Worm (Caenorhabditis elegans) whole organism, young adult: Measurements from ENCODE around the gene Y46G5A.34.

Experiments
- B0019.2 ChIP-seq: fragments of 200-800 bp; sonication (Bioruptor generic); conservative IDR thresholded peaks from 2 replicates; pipeline ENCODE4 v1.3.6; 2022; ENCODE audit warnings: missing genetic modification reagents, missing genetic modification characterization, missing compliant biosample characterization
- B0336.3 ChIP-seq: fragments of 200-800 bp; sonication (Bioruptor generic); IDR thresholded peaks from 2 replicates; pipeline ENCODE4 v1.3.6; 2022; ENCODE audit warnings: missing genetic modification characterization, missing compliant biosample characterization
- C17E4.6 ChIP-seq: fragments of 200-800 bp; sonication (Bioruptor generic); IDR thresholded peaks from 2 replicates; pipeline ENCODE4 v1.3.6; 2022; ENCODE audit warnings: missing genetic modification reagents, missing genetic modification characterization, missing compliant biosample characterization
- D2030.7 ChIP-seq: fragments of 200-800 bp; sonication (Bioruptor generic); IDR thresholded peaks from 2 replicates; pipeline ENCODE4 v1.3.6; 2022; ENCODE audit warnings: missing genetic modification reagents, missing genetic modification characterization, missing compliant biosample characterization
- F23B12.7 ChIP-seq: sonication (generic microtip); optimal IDR thresholded peaks from 2 replicates; lab custom pipeline; 2017; ENCODE audit warnings: missing genetic modification characterization, mild to moderate bottlenecking, missing compliant biosample characterization, antibody characterized with exemption, moderate library complexity; ENCODE audit not compliant: insufficient read depth
- F33H1.4 ChIP-seq: fragments of 200-800 bp; sonication (Bioruptor generic); IDR thresholded peaks from 2 replicates; pipeline ENCODE4 v1.3.6; 2022; ENCODE audit warnings: missing genetic modification reagents, missing genetic modification characterization, missing compliant biosample characterization
- F49E8.2 ChIP-seq: sonication (generic microtip); optimal IDR thresholded peaks from 3 replicates; lab custom pipeline; 2017; ENCODE audit warnings: missing genetic modification characterization, mild to moderate bottlenecking, missing compliant biosample characterization, antibody characterized with exemption, moderate library complexity; ENCODE audit not compliant: insufficient read depth
- F57A8.1 ChIP-seq: fragments of 200-800 bp; sonication (Bioruptor generic); optimal IDR thresholded peaks from 2 replicates; lab custom pipeline; 2018; ENCODE audit warnings: mild to moderate bottlenecking, missing genetic modification characterization, moderate library complexity, missing compliant biosample characterization
- K12H6.12 ChIP-seq: fragments of 200-800 bp; sonication (Bioruptor generic); optimal IDR thresholded peaks from 2 replicates; lab custom pipeline; 2018; ENCODE audit warnings: mild to moderate bottlenecking, missing genetic modification characterization, missing compliant biosample characterization
- Y53F4B.3 ChIP-seq: fragments of 200-800 bp; sonication (Bioruptor generic); IDR thresholded peaks from 2 replicates; pipeline ENCODE4 v1.3.6; 2022; ENCODE audit warnings: missing genetic modification reagents, missing genetic modification characterization, missing compliant biosample characterization
- Y53G8AR.9 ChIP-seq: fragments of 200-800 bp; sonication (Bioruptor generic); conservative IDR thresholded peaks from 2 replicates; pipeline ENCODE4 v1.3.6; 2022; ENCODE audit warnings: missing genetic modification reagents, missing genetic modification characterization, missing compliant biosample characterization
- Y95B8A.8 ChIP-seq: fragments of 200-800 bp; sonication (Bioruptor generic); IDR thresholded peaks from 2 replicates; pipeline ENCODE4 v1.3.6; 2022; ENCODE audit warnings: missing genetic modification reagents, missing genetic modification characterization, missing compliant biosample characterization
- aptf-2 ChIP-seq: fragments of 200-800 bp; sonication (Bioruptor generic); conservative IDR thresholded peaks from 2 replicates; pipeline ENCODE4 v1.3.6; 2022; ENCODE audit warnings: missing genetic modification reagents, missing genetic modification characterization, missing compliant biosample characterization
- attf-3 ChIP-seq: fragments of 200-800 bp; sonication (Bioruptor generic); conservative IDR thresholded peaks from 2 replicates; pipeline ENCODE4 v1.3.6; 2022; ENCODE audit warnings: missing genetic modification reagents, missing genetic modification characterization, missing compliant biosample characterization
- bed-1 ChIP-seq: fragments of 200-800 bp; sonication (Bioruptor generic); IDR thresholded peaks from 2 replicates; pipeline ENCODE4 v1.3.6; 2022; ENCODE audit warnings: missing genetic modification reagents, missing genetic modification characterization, missing compliant biosample characterization
- bed-2 ChIP-seq: fragments of 200-800 bp; sonication (Bioruptor generic); IDR thresholded peaks from 2 replicates; pipeline ENCODE4 v1.3.6; 2022; ENCODE audit warnings: missing genetic modification reagents, missing genetic modification characterization, missing compliant biosample characterization
- cebp-1 ChIP-seq, 2 experiments: fragments of 200-800 bp in 1 of 2; sonication (Bioruptor generic) in 1 of 2; sonication (generic microtip) in 1 of 2; IDR thresholded peaks in 1 of 2; optimal IDR thresholded peaks in 1 of 2; 2 replicates each; pipeline versions ENCODE4 v1.3.6 to Lab custom; 2017 to 2022; ENCODE audit warnings: missing compliant biosample characterization in 2 of 2, missing genetic modification characterization in 2 of 2, mild to moderate bottlenecking in 1 of 2, missing genetic modification reagents in 1 of 2, moderate library complexity in 1 of 2
- ceh-27 ChIP-seq: fragments of 200-800 bp; sonication (Bioruptor generic); optimal IDR thresholded peaks from 2 replicates; lab custom pipeline; 2018; ENCODE audit warnings: mild to moderate bottlenecking, missing genetic modification characterization, moderate library complexity, missing compliant biosample characterization
- ceh-91 ChIP-seq: fragments of 200-800 bp; sonication (Bioruptor generic); IDR thresholded peaks from 2 replicates; pipeline ENCODE4 v1.3.6; 2022; ENCODE audit warnings: missing genetic modification reagents, missing genetic modification characterization, missing compliant biosample characterization
- dpl-1 ChIP-seq: fragments of 150-350 bp; optimal IDR thresholded peaks from 2 replicates; lab custom pipeline; 2014; ENCODE audit warnings: missing biosample characterization, missing genetic modification reagents, missing genetic modification characterization
- egl-44 ChIP-seq: fragments of 200-800 bp; sonication (Bioruptor generic); IDR thresholded peaks from 2 replicates; pipeline ENCODE4 v1.3.6; 2022; ENCODE audit warnings: missing genetic modification reagents, missing genetic modification characterization, missing compliant biosample characterization
- egrh-3 ChIP-seq: fragments of 200-800 bp; sonication (Bioruptor generic); IDR thresholded peaks from 2 replicates; pipeline ENCODE4 v1.3.6; 2022; ENCODE audit warnings: missing genetic modification reagents, missing genetic modification characterization, missing compliant biosample characterization
- ekl-4 ChIP-seq: fragments of 200-800 bp; sonication (Bioruptor generic); IDR thresholded peaks from 2 replicates; pipeline ENCODE4 v1.3.6; 2022; ENCODE audit warnings: missing genetic modification reagents, missing genetic modification characterization, missing compliant biosample characterization
- him-1 ChIP-seq: sonication (generic microtip); optimal IDR thresholded peaks from 2 replicates; lab custom pipeline; 2016; ENCODE audit warnings: missing genotype, missing genetic modification reagents, missing genetic modification characterization, missing compliant biosample characterization
- hlh-26 ChIP-seq: fragments of 200-800 bp; sonication (Bioruptor generic); conservative IDR thresholded peaks from 2 replicates; pipeline ENCODE4 v1.3.6; 2022; ENCODE audit warnings: missing genetic modification reagents, missing genetic modification characterization, missing compliant biosample characterization
- hsf-1 ChIP-seq: fragments of 200-800 bp; sonication (Bioruptor generic); IDR thresholded peaks from 2 replicates; pipeline ENCODE4 v1.3.6; 2022; ENCODE audit warnings: missing genetic modification reagents, missing genetic modification characterization, missing compliant biosample characterization
- let-607 ChIP-seq, 2 experiments: fragments of 200-800 bp in 1 of 2; sonication (Bioruptor generic) in 1 of 2; sonication (generic microtip) in 1 of 2; optimal IDR thresholded peaks; 2 replicates each; lab custom pipeline; 2016 to 2018; ENCODE audit warnings: mild to moderate bottlenecking in 2 of 2, missing compliant biosample characterization in 2 of 2, missing genetic modification characterization in 2 of 2, moderate library complexity in 2 of 2, missing genotype in 1 of 2
- lin-35 ChIP-seq, 3 experiments: fragments of 150-350 bp in 2 of 3; sonication (generic microtip) in 1 of 3; optimal IDR thresholded peaks; 2 replicates each; lab custom pipeline; 2014 to 2018; ENCODE audit warnings: missing biosample characterization in 3 of 3, missing genetic modification characterization in 3 of 3, missing genetic modification reagents in 3 of 3
- lin-40 ChIP-seq: sonication (generic microtip); optimal IDR thresholded peaks from 2 replicates; lab custom pipeline; 2016; ENCODE audit warnings: missing genetic modification characterization, mild to moderate bottlenecking, missing compliant biosample characterization, missing genotype, missing genetic modification reagents
- lin-54 ChIP-seq: fragments of 200-800 bp; sonication (Bioruptor generic); optimal IDR thresholded peaks from 2 replicates; lab custom pipeline; 2018; ENCODE audit warnings: mild to moderate bottlenecking, missing genetic modification characterization, missing compliant biosample characterization
- lir-1 ChIP-seq: fragments of 200-800 bp; sonication (Bioruptor generic); conservative IDR thresholded peaks from 2 replicates; pipeline ENCODE4 v1.3.6; 2022; ENCODE audit warnings: missing genetic modification reagents, missing genetic modification characterization, missing compliant biosample characterization
- lsl-1 ChIP-seq: fragments of 200-800 bp; sonication (Bioruptor generic); optimal IDR thresholded peaks from 2 replicates; lab custom pipeline; 2018; ENCODE audit warnings: mild to moderate bottlenecking, missing genetic modification characterization, moderate library complexity, missing compliant biosample characterization
- madf-10 ChIP-seq: sonication (generic microtip); optimal IDR thresholded peaks from 2 replicates; lab custom pipeline; 2016; ENCODE audit warnings: mild to moderate bottlenecking, missing genetic modification characterization, missing compliant biosample characterization
- mcd-1 ChIP-seq: fragments of 200-800 bp; sonication (Bioruptor generic); IDR thresholded peaks from 2 replicates; pipeline ENCODE4 v1.3.6; 2022; ENCODE audit warnings: missing genetic modification reagents, missing genetic modification characterization, missing compliant biosample characterization
- mel-28 ChIP-seq: sonication (generic microtip); optimal IDR thresholded peaks from 2 replicates; lab custom pipeline; 2016; ENCODE audit warnings: borderline replicate concordance, mild to moderate bottlenecking, missing genetic modification characterization, missing compliant biosample characterization
- nfya-1 ChIP-seq: sonication (generic microtip); optimal IDR thresholded peaks from 2 replicates; lab custom pipeline; 2017; ENCODE audit warnings: antibody characterized with exemption, missing compliant biosample characterization, missing genetic modification characterization, borderline replicate concordance; ENCODE audit not compliant: insufficient read depth
- pbrm-1 ChIP-seq: fragments of 200-800 bp; sonication (Bioruptor generic); IDR thresholded peaks from 2 replicates; pipeline ENCODE4 v1.3.6; 2022; ENCODE audit warnings: missing genetic modification reagents, missing genetic modification characterization, missing compliant biosample characterization
- sea-2 ChIP-seq: fragments of 200-800 bp; sonication (Bioruptor generic); IDR thresholded peaks from 2 replicates; pipeline ENCODE4 v1.3.6; 2022; ENCODE audit warnings: missing genetic modification characterization, missing compliant biosample characterization
- snpc-1.1 ChIP-seq: sonication (generic microtip); optimal IDR thresholded peaks from 2 replicates; lab custom pipeline; 2017; ENCODE audit warnings: missing genetic modification characterization, mild to moderate bottlenecking, missing compliant biosample characterization, antibody characterized with exemption, moderate library complexity, missing genotype, missing genetic modification reagents; ENCODE audit not compliant: insufficient read depth
- snpc-3.4 ChIP-seq: sonication (generic microtip); optimal IDR thresholded peaks from 2 replicates; lab custom pipeline; 2017; ENCODE audit warnings: missing genetic modification characterization, mild to moderate bottlenecking, missing compliant biosample characterization, antibody characterized with exemption, moderate library complexity, missing genotype, missing genetic modification reagents
- tbp1 ChIP-seq: fragments of 200-800 bp; sonication (Bioruptor generic); optimal IDR thresholded peaks from 2 replicates; lab custom pipeline; 2018; ENCODE audit warnings: mild to moderate bottlenecking, missing genetic modification characterization, missing compliant biosample characterization
- zfh-2 ChIP-seq: fragments of 200-800 bp; sonication (Bioruptor generic); conservative IDR thresholded peaks from 2 replicates; pipeline ENCODE4 v1.3.6; 2022; ENCODE audit warnings: missing genetic modification reagents, missing genetic modification characterization, missing compliant biosample characterization

Y46G5A.34 gene

DNA sequence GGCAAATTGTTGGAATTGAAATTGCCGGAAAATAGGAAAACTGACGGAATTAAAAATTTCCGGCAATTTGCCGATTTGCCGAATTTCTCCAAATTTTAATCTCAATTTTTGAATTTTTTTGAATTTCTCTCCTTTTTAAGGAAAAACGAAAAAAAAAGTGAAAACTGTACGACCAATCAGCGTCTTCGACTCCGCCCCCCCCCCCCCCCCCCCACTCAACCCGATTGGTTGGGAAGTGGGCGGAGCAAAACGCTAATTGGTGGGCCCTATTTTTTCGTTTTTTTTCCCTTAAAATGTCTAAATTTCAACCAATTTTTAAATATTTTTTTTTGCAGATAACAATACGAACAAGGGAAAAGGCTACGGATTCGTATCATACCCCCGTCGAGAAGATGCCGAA lies 6.5 kb upstream of the Y46G5A.34 start:
- TF ChIP-seq egl-44 (no peak), mcd-1 (GFP tag; lab: Robert Waterston, UW) (0 out of 2 replicates have a peak, but pooled peaks have one; percentile 38), dpl-1 (GFP tag; lab: Kevin White, UChicago) (no peak), K12H6.12 (tag; lab: Kevin White, UChicago) (no peak), Y53G8AR.9 (GFP tag; lab: Robert Waterston, UW) (no peak), attf-3 (GFP tag; lab: Robert Waterston, UW) (no peak), hlh-26 (GFP tag; lab: Robert Waterston, UW) (no peak), cebp-1 (GFP tag; IDR thresholded peaks at IDR 0.05; lab: Robert Waterston, UW) (no peak), cebp-1 (tag; optimal IDR thresholded peaks at IDR 0.05; lab: Kevin White, UChicago) (no peak), sea-2 (GFP tag; lab: Robert Waterston, UW) (no peak), ceh-27 (GFP tag; lab: Kevin White, UChicago) (no peak), bed-1 (GFP tag; lab: Robert Waterston, UW) (no peak), mel-28 (tag; lab: Kevin White, UChicago) (no peak), F23B12.7 (no peak), F57A8.1 (no peak), egrh-3 (GFP tag; lab: Robert Waterston, UW) (peak; percentile 85), bed-2 (GFP tag; lab: Robert Waterston, UW) (no peak), let-607 (tag; optimal IDR thresholded peaks at IDR 0.05; lab: Kevin White, UChicago) (no peak), madf-10 (tag; lab: Kevin White, UChicago) (no peak), D2030.7 (GFP tag; lab: Robert Waterston, UW) (no peak), nfya-1 (tag; lab: Kevin White, UChicago) (no peak), hsf-1 (GFP tag; lab: Robert Waterston, UW) (no peak), aptf-2 (GFP tag; lab: Robert Waterston, UW) (no peak), zfh-2 (GFP tag; lab: Robert Waterston, UW) (peak; percentile 72)
- TF ChIP-seq, all 124 proteins: peak for 3

DNA sequence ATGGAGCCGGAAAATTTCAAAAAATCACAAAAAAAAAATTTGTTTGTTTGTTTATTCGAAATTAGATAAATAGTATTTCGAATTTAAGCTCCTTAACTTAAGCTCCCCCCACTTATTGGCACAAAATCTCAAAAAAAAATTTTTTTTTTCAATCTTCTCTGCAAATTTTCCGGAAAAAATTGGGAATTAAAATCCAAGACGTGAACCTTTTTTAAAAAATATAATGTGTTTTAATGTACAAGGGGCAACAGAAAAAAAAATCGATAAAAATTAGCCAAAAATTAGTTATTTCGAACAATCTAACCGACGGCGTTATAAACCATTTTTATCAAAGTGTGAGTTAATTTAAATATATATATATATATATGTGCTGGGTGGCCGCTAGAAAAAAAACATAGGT lies 2.1 kb upstream of the Y46G5A.34 start, which contains the start of gene Y46G5A.14:
Gene Y46G5A.14, plus strand, starts transcription at position 301 of the 400 bp plus-strand sequence.
- no peak for TF ChIP-seq lin-35 (GFP tag; optimal IDR thresholded peaks at IDR 0.05; lab: Kevin White, UChicago)
- peak; percentile 25 for TF ChIP-seq him-1
- TF ChIP-seq, all 124 proteins: peak for 1

DNA sequence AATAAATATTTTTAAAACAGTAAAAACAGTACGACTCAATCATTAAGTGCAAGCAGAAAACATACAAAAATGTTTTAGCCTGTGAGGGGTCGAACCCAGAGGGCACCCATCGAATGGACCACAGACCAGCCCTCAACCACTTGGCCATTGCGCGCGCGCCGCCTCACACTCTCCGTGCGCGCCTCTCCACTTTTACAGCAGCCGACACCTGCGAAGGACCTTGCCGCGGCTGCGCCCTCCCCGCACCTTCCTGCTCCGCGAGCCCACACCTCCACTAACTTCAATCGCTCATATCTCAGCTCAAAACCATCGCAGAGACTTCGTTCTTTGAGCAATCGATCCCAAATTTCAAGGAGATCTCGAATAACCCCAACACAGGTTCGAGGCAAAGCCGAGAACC lies 1.9 kb downstream of the Y46G5A.34 start:
- 0 out of 2 replicates have a peak, but pooled peaks have one; percentile 32 for TF ChIP-seq B0019.2 (GFP tag; lab: Robert Waterston, UW)
- TF ChIP-seq him-1: peak; percentile 81
- TF ChIP-seq ekl-4 (GFP tag; lab: Robert Waterston, UW): peak; percentile 71; the same call in 1 of the 2 replicates
- TF ChIP-seq C17E4.6 (GFP tag; lab: Robert Waterston, UW): peak; percentile 77; the same call in 1 of the 2 replicates
- TF ChIP-seq Y53F4B.3 (GFP tag; lab: Robert Waterston, UW): peak; percentile 55; the same call in 1 of the 2 replicates
- peak; percentile 79 for TF ChIP-seq F49E8.2 (tag; lab: Kevin White, UChicago)
- peak; percentile 91 for TF ChIP-seq mcd-1 (GFP tag; lab: Robert Waterston, UW)
- peak; percentile 34 for TF ChIP-seq lin-40 (tag; lab: Kevin White, UChicago)
- TF ChIP-seq tbp1: peak; percentile 78
- peak; percentile 75 for TF ChIP-seq F33H1.4 (GFP tag; lab: Robert Waterston, UW)
- TF ChIP-seq pbrm-1 (GFP tag; lab: Robert Waterston, UW): peak; percentile 99
- TF ChIP-seq attf-3 (GFP tag; lab: Robert Waterston, UW): peak; percentile 64; the same call in 1 of the 2 replicates
- TF ChIP-seq snpc-1.1 (tag; lab: Kevin White, UChicago): peak; percentile 94
- peak; percentile 64; the same call in 1 of the 2 replicates for TF ChIP-seq lir-1 (GFP tag; lab: Robert Waterston, UW)
- peak; percentile 60 for TF ChIP-seq lin-54
- TF ChIP-seq ceh-91 (GFP tag; lab: Robert Waterston, UW): peak; percentile 69
- TF ChIP-seq B0336.3 (GFP tag; lab: Robert Waterston, UW): 0 out of 2 replicates have a peak, but pooled peaks have one; percentile 23
- TF ChIP-seq lsl-1 (GFP tag; lab: Kevin White, UChicago): peak; percentile 64
- TF ChIP-seq hsf-1 (GFP tag; lab: Robert Waterston, UW): peak; percentile 70
- peak; percentile 78; the same call in 1 of the 2 replicates for TF ChIP-seq bed-2 (GFP tag; lab: Robert Waterston, UW)
- peak; percentile 80 for TF ChIP-seq snpc-3.4
- TF ChIP-seq Y95B8A.8 (GFP tag; lab: Robert Waterston, UW): peak; percentile 56; the same call in 1 of the 2 replicates
